Fruit fly (Drosophila melanogaster) whole organism, embryonic: ENCODE results near the gene CG4074.

Experiments used
- Bgb ChIP-seq: fragments of 200-800 bp; sonication (Bioruptor generic); IDR thresholded peaks from 2 replicates; pipeline ENCODE4 v1.3.6; 2022; ENCODE audit warnings: missing biosample characterization, missing genetic modification characterization; ENCODE audit not compliant: partially characterized antibody
- CG10543 ChIP-seq: fragments of 200-800 bp; sonication (Bioruptor generic); optimal IDR thresholded peaks from 3 replicates; lab custom pipeline; 2017; ENCODE audit warnings: missing biosample characterization, mild to moderate bottlenecking, missing genetic modification characterization, moderate library complexity
- CG12219 ChIP-seq: fragments of 200-800 bp; sonication (Bioruptor generic); optimal IDR thresholded peaks from 3 replicates; lab custom pipeline; 2018; ENCODE audit warnings: missing biosample characterization, mild to moderate bottlenecking, missing genetic modification characterization
- CG12744 ChIP-seq: fragments of 200-800 bp; sonication (Bioruptor generic); optimal IDR thresholded peaks from 2 replicates; lab custom pipeline; 2016; ENCODE audit warnings: missing biosample characterization, missing genetic modification characterization
- CG13894 ChIP-seq: fragments of 200-800 bp; sonication (Bioruptor generic); optimal IDR thresholded peaks from 3 replicates; lab custom pipeline; 2018; ENCODE audit warnings: missing biosample characterization, mild to moderate bottlenecking, missing genetic modification characterization, moderate library complexity
- CG17829 ChIP-seq: fragments of 200-800 bp; optimal IDR thresholded peaks from 2 replicates; lab custom pipeline; 2019; ENCODE audit warnings: missing biosample characterization, mild to moderate bottlenecking, missing genetic modification characterization, moderate library complexity
- CG18262 ChIP-seq: fragments of 200-800 bp; optimal IDR thresholded peaks from 3 replicates; lab custom pipeline; 2019; ENCODE audit warnings: missing biosample characterization, mild to moderate bottlenecking, missing genetic modification characterization, moderate library complexity
- CG30403 ChIP-seq: fragments of 200-800 bp; sonication (Bioruptor generic); optimal IDR thresholded peaks from 3 replicates; lab custom pipeline; 2016; ENCODE audit warnings: missing biosample characterization, missing genetic modification characterization
- CG30431 ChIP-seq: fragments of 200-800 bp; sonication (Bioruptor generic); optimal IDR thresholded peaks from 2 replicates; lab custom pipeline; 2017; ENCODE audit warnings: missing biosample characterization, missing genetic modification characterization
- CG3407 ChIP-seq: fragments of 200-800 bp; sonication (Bioruptor generic); optimal IDR thresholded peaks from 2 replicates; lab custom pipeline; 2018; ENCODE audit warnings: missing biosample characterization, mild to moderate bottlenecking, missing genetic modification characterization
- CG3995 ChIP-seq: fragments of 200-800 bp; sonication (Bioruptor generic); optimal IDR thresholded peaks from 3 replicates; lab custom pipeline; 2016; ENCODE audit warnings: missing biosample characterization, missing genetic modification characterization
- CG42726 ChIP-seq: fragments of 200-800 bp; sonication (Bioruptor generic); IDR thresholded peaks from 2 replicates; pipeline ENCODE4 v1.3.6; 2022; ENCODE audit warnings: missing biosample characterization, missing genetic modification characterization; ENCODE audit not compliant: partially characterized antibody
- CG43689 ChIP-seq: fragments of 200-800 bp; sonication (Bioruptor generic); IDR thresholded peaks from 2 replicates; pipeline ENCODE4 v1.3.6; 2022; ENCODE audit warnings: missing biosample characterization, missing genetic modification characterization
- CG7786 ChIP-seq: fragments of 200-800 bp; sonication (Bioruptor generic); optimal IDR thresholded peaks from 2 replicates; lab custom pipeline; 2016; ENCODE audit warnings: missing biosample characterization, missing genetic modification characterization
- CG8281 ChIP-seq: fragments of 200-800 bp; sonication (Bioruptor generic); optimal IDR thresholded peaks from 2 replicates; lab custom pipeline; 2018; ENCODE audit warnings: missing biosample characterization, mild to moderate bottlenecking, missing genetic modification characterization, moderate library complexity
- CG8478 ChIP-seq: fragments of >200 bp; optimal IDR thresholded peaks from 2 replicates; lab custom pipeline; 2018
- CG9932 ChIP-seq: fragments of 200-800 bp; sonication (Bioruptor generic); IDR thresholded peaks from 2 replicates; pipeline ENCODE4 v1.3.6; 2022; ENCODE audit warnings: missing biosample characterization, missing genetic modification characterization
- Eip74EF ChIP-seq, 2 experiments: fragments of 200-800 bp in 1 of 2; fragments of >200 bp in 1 of 2; sonication (Bioruptor generic) in 1 of 2; optimal IDR thresholded peaks; 2 replicates each; lab custom pipeline; 2017 to 2019; ENCODE audit warnings: missing biosample characterization in 2 of 2, missing genetic modification characterization in 2 of 2, mild to moderate bottlenecking in 1 of 2, moderate library complexity in 1 of 2
- Gug ChIP-seq: fragments of 200-800 bp; sonication (Bioruptor generic); IDR thresholded peaks from 4 replicates; pipeline ENCODE4 v1.3.6; 2022; ENCODE audit warnings: missing biosample characterization, missing genetic modification characterization
- H2.0 ChIP-seq: fragments of 200-800 bp; sonication (Bioruptor generic); IDR thresholded peaks from 2 replicates; pipeline ENCODE4 v1.3.6; 2022; ENCODE audit warnings: missing biosample characterization, missing genetic modification characterization
- HLHmδ ChIP-seq: fragments of 200-800 bp; sonication (Bioruptor generic); optimal IDR thresholded peaks from 2 replicates; lab custom pipeline; 2018; ENCODE audit warnings: missing biosample characterization, mild to moderate bottlenecking, missing genetic modification characterization, moderate library complexity
- Hr3 ChIP-seq: fragments of 200-800 bp; sonication (Bioruptor generic); optimal IDR thresholded peaks from 3 replicates; lab custom pipeline; 2016; ENCODE audit warnings: missing biosample characterization, missing genetic modification characterization
- Hr51 ChIP-seq, 2 experiments: fragments of 200-800 bp; sonication (Bioruptor generic); optimal IDR thresholded peaks; 2 replicates in 1 of 2; 3 replicates in 1 of 2; lab custom pipeline; 2016 to 2018; ENCODE audit warnings: missing biosample characterization in 2 of 2, missing genetic modification characterization in 2 of 2, mild to moderate bottlenecking in 1 of 2, moderate library complexity in 1 of 2
- Lpt ChIP-seq: fragments of >200 bp; optimal IDR thresholded peaks from 2 replicates; lab custom pipeline; 2018; ENCODE audit warnings: missing biosample characterization, missing genetic modification characterization
- MTF-1 ChIP-seq: fragments of 200-800 bp; sonication (Bioruptor generic); optimal IDR thresholded peaks from 2 replicates; lab custom pipeline; 2018; ENCODE audit warnings: missing biosample characterization, mild to moderate bottlenecking, missing genetic modification characterization, borderline replicate concordance
- Max ChIP-seq: fragments of 200-800 bp; sonication (Bioruptor generic); optimal IDR thresholded peaks from 2 replicates; lab custom pipeline; 2016; ENCODE audit warnings: missing biosample characterization, mild to moderate bottlenecking, missing genetic modification characterization
- Med ChIP-seq: fragments of 200-800 bp; sonication (Bioruptor generic); peaks from one replicate; lab custom pipeline; 2016; ENCODE audit warnings: missing biosample characterization, missing genetic modification characterization, mild to moderate bottlenecking, inconsistent platforms, moderate library complexity
- Meics ChIP-seq: fragments of 200-800 bp; sonication (Bioruptor generic); optimal IDR thresholded peaks from 2 replicates; lab custom pipeline; 2017; ENCODE audit warnings: missing biosample characterization, mild to moderate bottlenecking, missing genetic modification characterization
- NFAT ChIP-seq: fragments of 200-800 bp; sonication (Bioruptor generic); IDR thresholded peaks from 2 replicates; pipeline ENCODE4 v1.3.6; 2022; ENCODE audit warnings: missing biosample characterization, missing genetic modification characterization
- NK7.1 ChIP-seq: fragments of 200-800 bp; sonication (Bioruptor generic); optimal IDR thresholded peaks from 3 replicates; lab custom pipeline; 2016; ENCODE audit warnings: missing biosample characterization, missing genetic modification characterization
- Oli ChIP-seq: fragments of 200-800 bp; sonication (Bioruptor generic); optimal IDR thresholded peaks from 2 replicates; lab custom pipeline; 2018; ENCODE audit warnings: missing biosample characterization, mild to moderate bottlenecking, missing genetic modification characterization, moderate library complexity
- Ptx1 ChIP-seq: fragments of 200-800 bp; sonication (Bioruptor generic); IDR thresholded peaks from 2 replicates; pipeline ENCODE4 v1.3.6; 2022; ENCODE audit warnings: missing biosample characterization, missing genetic modification characterization
- chm ChIP-seq: fragments of 200-800 bp; sonication (Bioruptor generic); IDR thresholded peaks from 2 replicates; pipeline ENCODE4 v1.3.6; 2022; ENCODE audit warnings: missing biosample characterization, missing genetic modification characterization
- crol ChIP-seq: fragments of 200-800 bp; sonication (Bioruptor generic); IDR thresholded peaks from 2 replicates; pipeline ENCODE4 v1.3.6; 2022; ENCODE audit warnings: missing biosample characterization, missing genetic modification characterization
- ems ChIP-seq: fragments of 200-800 bp; sonication (Bioruptor generic); optimal IDR thresholded peaks from 3 replicates; lab custom pipeline; 2016; ENCODE audit warnings: missing biosample characterization, missing genetic modification characterization
- jigr1 ChIP-seq: fragments of 200-800 bp; sonication (Bioruptor generic); IDR thresholded peaks from 3 replicates; pipeline ENCODE4 v1.3.6; 2022; ENCODE audit warnings: missing biosample characterization, missing genetic modification characterization
- lbe ChIP-seq: fragments of 200-800 bp; sonication (Bioruptor generic); optimal IDR thresholded peaks from 2 replicates; lab custom pipeline; 2016; ENCODE audit warnings: missing biosample characterization, mild to moderate bottlenecking, missing genetic modification characterization
- mirr ChIP-seq: fragments of 200-800 bp; sonication (Bioruptor generic); optimal IDR thresholded peaks from 3 replicates; lab custom pipeline; 2018; ENCODE audit warnings: missing biosample characterization, mild to moderate bottlenecking, missing genetic modification characterization
- otp ChIP-seq: fragments of 200-800 bp; sonication (Bioruptor generic); IDR thresholded peaks from 3 replicates; pipeline ENCODE4, ENCODE4 v1.3.6; 2022; ENCODE audit warnings: missing biosample characterization, missing genetic modification characterization
- phol ChIP-seq: fragments of 200-800 bp; sonication (Bioruptor generic); optimal IDR thresholded peaks from 3 replicates; lab custom pipeline; 2018; ENCODE audit warnings: missing biosample characterization, mild to moderate bottlenecking, missing genetic modification characterization, moderate library complexity
- prd ChIP-seq, 3 experiments: fragments of >200 bp in 2 of 3; fragments of 200-800 bp in 1 of 3; sonication (Bioruptor generic) in 1 of 3; optimal IDR thresholded peaks in 2 of 3; IDR thresholded peaks in 1 of 3; 2 replicates in 2 of 3; 3 replicates in 1 of 3; pipeline versions ENCODE4 v1.3.6 to Lab custom; 2017 to 2022; ENCODE audit warnings: missing biosample characterization in 1 of 3, missing genetic modification characterization in 1 of 3
- psq ChIP-seq: fragments of 200-800 bp; sonication (Bioruptor generic); optimal IDR thresholded peaks from 2 replicates; lab custom pipeline; 2017; ENCODE audit warnings: missing biosample characterization, missing genetic modification characterization
- slbo ChIP-seq: fragments of 200-800 bp; sonication (Bioruptor generic); IDR thresholded peaks from 2 replicates; pipeline ENCODE4 v1.3.6; 2022; ENCODE audit warnings: missing biosample characterization, missing genetic modification characterization
- tin ChIP-seq: fragments of 200-800 bp; sonication (Bioruptor generic); optimal IDR thresholded peaks from 3 replicates; lab custom pipeline; 2016; ENCODE audit warnings: missing biosample characterization, missing genetic modification characterization
- vfl ChIP-seq: fragments of 200-800 bp; sonication (Bioruptor generic); optimal IDR thresholded peaks from 2 replicates; lab custom pipeline; 2016; ENCODE audit warnings: missing biosample characterization, missing genetic modification characterization
- vvl ChIP-seq: fragments of 200-800 bp; sonication (Bioruptor generic); IDR thresholded peaks from 2 replicates; pipeline ENCODE4 v1.3.6; 2022; ENCODE audit warnings: missing biosample characterization, missing genetic modification characterization
- wdn ChIP-seq: fragments of 200-800 bp; sonication (Bioruptor generic); IDR thresholded peaks from 2 replicates; pipeline ENCODE4 v1.3.6; 2022; ENCODE audit warnings: missing biosample characterization, missing genetic modification characterization
- yki ChIP-seq: fragments of >200 bp; optimal IDR thresholded peaks from 3 replicates; lab custom pipeline; 2018
- zen ChIP-seq: fragments of 200-800 bp; sonication (Bioruptor generic); optimal IDR thresholded peaks from 3 replicates; lab custom pipeline; 2018; ENCODE audit warnings: missing biosample characterization, mild to moderate bottlenecking, missing genetic modification characterization, moderate library complexity

Gene CG4074

dm6 chr3L:20784812-20785671 is 15.7 kb upstream of the CG4074 start (continued):
- TF ChIP-seq Ptx1 (GFP tag; lab: Robert Waterston, UW) (no peak), vfl (no peak), NK7.1 (GFP tag; lab: Kevin White, UChicago) (peak; percentile 37), lbe (GFP tag; lab: Kevin White, UChicago) (peak; percentile 4), Hr51 (GFP tag; optimal IDR thresholded peaks at IDR 0.05; lab: Kevin White, UChicago) (peak; percentile 50 to 58), slbo (GFP tag; lab: Robert Waterston, UW) (0 out of 2 replicates have a peak, but pooled peaks have one; percentile 15), CG12219 (GFP tag; lab: Kevin White, UChicago) (peak; percentile 20), CG9932 (peak; percentile 29), psq (GFP tag; lab: Kevin White, UChicago) (peak; percentile 66), CG10543 (GFP tag; lab: Kevin White, UChicago) (peak; percentile 59), H2.0 (GFP tag; lab: Robert Waterston, UW) (no peak), CG8478 (lab: Kevin White, UChicago) (no peak), zen (peak; percentile 46), vvl (GFP tag; lab: Robert Waterston, UW) (peak; percentile 68), jigr1 (GFP tag; lab: Robert Waterston, UW) (no peak), CG18262 (tag; lab: Kevin White, UChicago) (peak; percentile 67), CG30431 (GFP tag; lab: Kevin White, UChicago) (peak; percentile 13), MTF-1 (GFP tag; lab: Kevin White, UChicago) (peak; percentile 56), CG17829 (tag; lab: Kevin White, UChicago) (peak; percentile 27), NFAT (GFP tag; lab: Robert Waterston, UW) (0 out of 2 replicates have a peak, but pooled peaks have one; percentile 36), HLHmδ (GFP tag; lab: Kevin White, UChicago) (peak; percentile 79), Meics (peak; percentile 57), Gug (GFP tag; lab: Robert Waterston, UW) (0 out of 4 replicates have a peak, but pooled peaks have one; percentile 39), CG8281 (tag; lab: Kevin White, UChicago) (peak; percentile 0), yki (lab: Kevin White, UChicago) (peak; percentile 72), CG30403 (GFP tag; lab: Kevin White, UChicago) (peak; percentile 51), CG3995 (GFP tag; lab: Kevin White, UChicago) (peak; percentile 21), Oli (tag; lab: Kevin White, UChicago) (peak; percentile 59), prd (optimal IDR thresholded peaks at IDR 0.05; lab: Kevin White, UChicago) (no peak), prd (GFP tag; IDR thresholded peaks at IDR 0.05; lab: Robert Waterston, UW) (peak; percentile 47; the same call in 2 of the 3 replicates), CG12744 (GFP tag; lab: Kevin White, UChicago) (no peak)

- peak; percentile 38; the same call in 1 of the 2 replicates for TF ChIP-seq crol (GFP tag; lab: Robert Waterston, UW)
- TF ChIP-seq ems, result no peak
- no peak for TF ChIP-seq CG13894 (tag; lab: Kevin White, UChicago)
- no peak for TF ChIP-seq Med (GFP tag; lab: Kevin White, UChicago)
- TF ChIP-seq wdn (GFP tag; lab: Robert Waterston, UW), result 0 out of 2 replicates have a peak, but pooled peaks have one; percentile 19
- no peak for TF ChIP-seq Lpt
- TF ChIP-seq CG8281 (tag; lab: Kevin White, UChicago), result no peak
- no peak for TF ChIP-seq Hr3 (GFP tag; lab: Kevin White, UChicago)
- TF ChIP-seq CG3407, result no peak
- TF ChIP-seq CG42726 (GFP tag; lab: Robert Waterston, UW), result no peak
- TF ChIP-seq otp (GFP tag; lab: Robert Waterston, UW), result no peak
- TF ChIP-seq CG43689, result no peak
- TF ChIP-seq tin (GFP tag; lab: Kevin White, UChicago), result no peak
- no peak for TF ChIP-seq CG7786 (GFP tag; lab: Kevin White, UChicago)
- TF ChIP-seq Bgb (GFP tag; lab: Robert Waterston, UW), result no peak
- TF ChIP-seq phol, result no peak
- TF ChIP-seq chm (GFP tag; lab: Robert Waterston, UW), result no peak
- no peak for TF ChIP-seq mirr
- TF ChIP-seq Eip74EF (GFP tag; optimal IDR thresholded peaks at IDR 0.05; lab: Kevin White, UChicago), result no peak
- no peak for TF ChIP-seq Max (GFP tag; lab: Kevin White, UChicago)
These were observed 15.1 kb upstream of the CG4074 start for dm6 chr3L:20784394-20784793.
